Worm (Caenorhabditis elegans): ENCODE data around the gene lec-3.

lec-3 gene

ce11 chrII:10044961-10045360, 54.0 kb downstream of the lec-3 start, which contains the start of the genes F52H3.11 and bath-38 (continued):
- TF ChIP-seq pha-4 (GFP tag; IDR thresholded peaks at IDR 0.05) (no peak), pha-4 (tag; optimal IDR thresholded peaks at IDR 0.05) (peak; percentile 68), zfp-2 (tag; optimal IDR thresholded peaks at IDR 0.05) (no peak), set-16 (GFP tag; IDR thresholded peaks at IDR 0.05) (no peak), nhr-10 (tag; optimal IDR thresholded peaks at IDR 0.05) (no peak), madf-9 (GFP tag; conservative IDR thresholded peaks at IDR 0.05) (no peak), F37D6.2 (tag; optimal IDR thresholded peaks at IDR 0.05) (no peak), daf-19 (GFP tag; conservative IDR thresholded peaks at IDR 0.05) (no peak), madf-5 (GFP tag; IDR thresholded peaks at IDR 0.05) (no peak), hlh-11 (tag; optimal IDR thresholded peaks at IDR 0.05) (no peak), ztf-7 (tag; optimal IDR thresholded peaks at IDR 0.05) (peak; percentile 13), mdl-1 (tag; optimal IDR thresholded peaks at IDR 0.05) (peak in 1 of 2 experiments; percentile 5), saeg-2 (GFP tag; IDR thresholded peaks at IDR 0.05) (no peak), hif-1 (tag; optimal IDR thresholded peaks at IDR 0.05) (peak in 1 of 2 experiments; percentile 33), attf-4 (tag; optimal IDR thresholded peaks at IDR 0.05) (no peak), nhr-11 (tag; optimal IDR thresholded peaks at IDR 0.05) (peak; percentile 25), fkh-10 (GFP tag; optimal IDR thresholded peaks at IDR 0.05) (no peak), ceh-32 (tag; optimal IDR thresholded peaks at IDR 0.05; ENCODE audit: poor library complexity) (no peak), nhr-42 (GFP tag; IDR thresholded peaks at IDR 0.05) (no peak), ama-1 (optimal IDR thresholded peaks at IDR 0.05) (no peak), Y105C5A.15 (GFP tag; IDR thresholded peaks at IDR 0.05) (no peak), vab-7 (GFP tag; IDR thresholded peaks at IDR 0.05) (no peak), daf-8 (GFP tag; IDR thresholded peaks at IDR 0.05) (no peak), unc-62 (GFP tag; optimal IDR thresholded peaks at IDR 0.05 in 1 of 2) (no peak), unc-62 (tag; optimal IDR thresholded peaks at IDR 0.05) (no peak), lsy-2 (tag; optimal IDR thresholded peaks at IDR 0.05) (peak in 1 of 2 experiments; percentile 69), tag-97 (GFP tag; IDR thresholded peaks at IDR 0.05) (no peak), ceh-62 (tag; optimal IDR thresholded peaks at IDR 0.05) (no peak), php-3 (GFP tag; IDR thresholded peaks at IDR 0.05) (no peak), ceh-20 (GFP tag; IDR thresholded peaks at IDR 0.05) (no peak), unc-39 (tag; optimal IDR thresholded peaks at IDR 0.05) (no peak), zag-1 (tag; optimal IDR thresholded peaks at IDR 0.05) (no peak), D1046.2 (GFP tag; IDR thresholded peaks at IDR 0.05) (no peak), rbr-2 (tag; optimal IDR thresholded peaks at IDR 0.05) (peak; percentile 14), dmd-9 (GFP tag; IDR thresholded peaks at IDR 0.05) (no peak), tra-1 (GFP tag; IDR thresholded peaks at IDR 0.05) (no peak), F44E2.7 (GFP tag; IDR thresholded peaks at IDR 0.05) (no peak), nhr-6 (tag; optimal IDR thresholded peaks at IDR 0.05) (peak; percentile 38), nhr-77 (tag; optimal IDR thresholded peaks at IDR 0.05) (no peak), ZK337.2 (GFP tag; IDR thresholded peaks at IDR 0.05) (no peak), mdt-29 (GFP tag; IDR thresholded peaks at IDR 0.05) (no peak), jun-1 (tag; optimal IDR thresholded peaks at IDR 0.05) (no peak), nhr-102 (tag; optimal IDR thresholded peaks at IDR 0.05) (no peak), ztf-11 (tag; optimal IDR thresholded peaks at IDR 0.05) (no peak), nhr-111 (GFP tag; optimal IDR thresholded peaks at IDR 0.05) (no peak), dmd-8 (GFP tag; IDR thresholded peaks at IDR 0.05) (no peak), T20F7.1 (GFP tag; optimal IDR thresholded peaks at IDR 0.05) (peak; percentile 19), nhr-28 (tag; optimal IDR thresholded peaks at IDR 0.05) (no peak), mxl-2 (GFP tag; conservative IDR thresholded peaks at IDR 0.05) (no peak), dpl-1 (GFP tag; optimal IDR thresholded peaks at IDR 0.05) (peak; percentile 54), dve-1 (tag; optimal IDR thresholded peaks at IDR 0.05; ENCODE audit: insufficient read depth) (peak; percentile 58), ceh-82 (tag; optimal IDR thresholded peaks at IDR 0.05) (no peak), nhr-237 (tag; optimal IDR thresholded peaks at IDR 0.05) (no peak)
